Worm (Caenorhabditis elegans) whole organism, L1 larva: ENCODE results near the gene amt-4.
"Not testable (repeated sequence)": the region's sequence is repeated elsewhere in the genome, so short reads cannot be mapped to it uniquely, and the experiment has no call there.

Experiments used
- blmp-1 ChIP-seq: fragments of 150-350 bp; optimal IDR thresholded peaks from 2 replicates; lab custom pipeline; 2014; ENCODE audit warnings: missing biosample characterization, missing genetic modification characterization
- ceh-63 ChIP-seq: fragments of 200-800 bp; sonication (Bioruptor generic); optimal IDR thresholded peaks from 2 replicates; lab custom pipeline; 2018; ENCODE audit warnings: mild to moderate bottlenecking, missing genetic modification characterization, missing compliant biosample characterization
- ceh-8 ChIP-seq: fragments of 200-800 bp; sonication (Bioruptor generic); optimal IDR thresholded peaks from 2 replicates; lab custom pipeline; 2018; ENCODE audit warnings: mild to moderate bottlenecking, missing genetic modification characterization, moderate library complexity, missing compliant biosample characterization
- ceh-82 ChIP-seq, 3 experiments: fragments of 150-350 bp in 1 of 3; sonication (generic microtip) in 2 of 3; optimal IDR thresholded peaks; 2 replicates each; lab custom pipeline; 2014 to 2017; ENCODE audit warnings: missing biosample characterization in 3 of 3, missing genetic modification characterization in 3 of 3
- ceh-88 ChIP-seq: fragments of 200-800 bp; sonication (Bioruptor generic); IDR thresholded peaks from 2 replicates; pipeline ENCODE4 v1.3.6; 2022; ENCODE audit warnings: missing genetic modification characterization, missing compliant biosample characterization
- dpl-1 ChIP-seq, 3 experiments: fragments of 150-350 bp in 2 of 3; sonication (generic microtip) in 1 of 3; optimal IDR thresholded peaks; 2 replicates each; lab custom pipeline; 2014 to 2017; ENCODE audit warnings: missing biosample characterization in 3 of 3, missing genetic modification characterization in 3 of 3, missing genetic modification reagents in 3 of 3
- dsc-1 ChIP-seq: sonication (generic microtip); optimal IDR thresholded peaks from 2 replicates; lab custom pipeline; 2016; ENCODE audit warnings: mild to moderate bottlenecking, missing genetic modification characterization, missing compliant biosample characterization
- efl-1 ChIP-seq, 4 experiments: fragments of 150-350 bp; optimal IDR thresholded peaks in 3 of 4; peaks in 1 of 4; 1 replicate in 1 of 4; 2 replicates in 3 of 4; lab custom pipeline; 2014; ENCODE audit warnings: missing biosample characterization in 2 of 4, missing genetic modification characterization in 2 of 4, missing genetic modification reagents in 2 of 4
- efl-3 ChIP-seq: fragments of 200-800 bp; sonication (Bioruptor generic); optimal IDR thresholded peaks from 2 replicates; lab custom pipeline; 2018; ENCODE audit warnings: mild to moderate bottlenecking, missing genetic modification characterization, missing compliant biosample characterization
- egl-13 ChIP-seq: sonication (generic microtip); optimal IDR thresholded peaks from 2 replicates; lab custom pipeline; 2016; ENCODE audit warnings: missing genotype, missing genetic modification reagents, missing genetic modification characterization, missing compliant biosample characterization
- elt-2 ChIP-seq: sonication (generic microtip); optimal IDR thresholded peaks from 2 replicates; lab custom pipeline; 2016; ENCODE audit warnings: missing genetic modification characterization, mild to moderate bottlenecking, inconsistent platforms, missing compliant biosample characterization, missing genetic modification reagents
- elt-3 ChIP-seq, 6 experiments: fragments of 150-350 bp in 1 of 6; sonication (generic microtip); optimal IDR thresholded peaks; 2 replicates each; lab custom pipeline; 2017 to 2018; ENCODE audit warnings: missing biosample characterization in 6 of 6, missing genetic modification characterization in 6 of 6, inconsistent platforms in 1 of 6
- fkh-8 ChIP-seq: sonication (generic microtip); optimal IDR thresholded peaks from 2 replicates; lab custom pipeline; 2016; ENCODE audit warnings: mild to moderate bottlenecking, missing genetic modification characterization, missing compliant biosample characterization
- grh-1 ChIP-seq: fragments of 200-800 bp; sonication (Bioruptor generic); IDR thresholded peaks from 2 replicates; pipeline ENCODE4 v1.3.6; 2022; ENCODE audit warnings: missing genetic modification reagents, missing genetic modification characterization, missing compliant biosample characterization
- irx-1 ChIP-seq: sonication (generic microtip); optimal IDR thresholded peaks from 2 replicates; lab custom pipeline; 2016; ENCODE audit warnings: missing genetic modification characterization, missing compliant biosample characterization
- isw-1 ChIP-seq: fragments of 200-800 bp; sonication (Bioruptor generic); IDR thresholded peaks from 2 replicates; pipeline ENCODE4 v1.3.6; 2022; ENCODE audit warnings: missing genetic modification characterization, missing compliant biosample characterization
- jun-1 ChIP-seq: fragments of 150-350 bp; optimal IDR thresholded peaks from 2 replicates; lab custom pipeline; 2014; ENCODE audit warnings: missing biosample characterization, missing genetic modification reagents, missing genetic modification characterization
- lin-14 ChIP-seq: fragments of 200-800 bp; sonication (Bioruptor generic); optimal IDR thresholded peaks from 2 replicates; lab custom pipeline; 2018; ENCODE audit warnings: mild to moderate bottlenecking, missing genetic modification characterization, moderate library complexity, missing compliant biosample characterization
- lin-35 ChIP-seq, 2 experiments: fragments of 150-350 bp; optimal IDR thresholded peaks; 2 replicates each; lab custom pipeline; 2014; ENCODE audit warnings: missing biosample characterization in 2 of 2, missing genetic modification characterization in 2 of 2, missing genetic modification reagents in 2 of 2
- lsy-2 ChIP-seq, 2 experiments: fragments of 150-350 bp; optimal IDR thresholded peaks; 2 replicates each; lab custom pipeline; 2014; ENCODE audit warnings: missing biosample characterization in 2 of 2, missing genetic modification characterization in 2 of 2
- mab-9 ChIP-seq: fragments of 200-800 bp; sonication (Bioruptor generic); IDR thresholded peaks from 2 replicates; pipeline ENCODE4 v1.3.6; 2022; ENCODE audit warnings: missing genetic modification reagents, missing genetic modification characterization, missing compliant biosample characterization
- mdl-1 ChIP-seq, 2 experiments: fragments of 150-350 bp; optimal IDR thresholded peaks; 2 replicates each; lab custom pipeline; 2014 to 2017; ENCODE audit warnings: missing biosample characterization in 2 of 2, missing genetic modification characterization in 2 of 2, inconsistent platforms in 1 of 2
- nhr-19 ChIP-seq: fragments of 200-800 bp; sonication (Bioruptor generic); conservative IDR thresholded peaks from 2 replicates; pipeline ENCODE4 v1.3.6; 2022; ENCODE audit warnings: missing genetic modification characterization, missing compliant biosample characterization
- nhr-20 ChIP-seq: sonication (generic microtip); optimal IDR thresholded peaks from 2 replicates; lab custom pipeline; 2016; ENCODE audit warnings: mild to moderate bottlenecking, missing genetic modification characterization, missing compliant biosample characterization
- nhr-47 ChIP-seq: sonication (generic microtip); optimal IDR thresholded peaks from 2 replicates; lab custom pipeline; 2016; ENCODE audit warnings: mild to moderate bottlenecking, missing genetic modification characterization, moderate library complexity, missing compliant biosample characterization
- nhr-71 ChIP-seq: sonication (generic microtip); optimal IDR thresholded peaks from 2 replicates; lab custom pipeline; 2016; ENCODE audit warnings: mild to moderate bottlenecking, missing genetic modification characterization, moderate library complexity, missing compliant biosample characterization
- nhr-85 ChIP-seq: sonication (generic microtip); peaks from one replicate; lab custom pipeline; 2016; ENCODE audit warnings: missing genetic modification characterization, inconsistent platforms, missing compliant biosample characterization
- nhr-90 ChIP-seq: sonication (generic microtip); optimal IDR thresholded peaks from 2 replicates; lab custom pipeline; 2016; ENCODE audit warnings: mild to moderate bottlenecking, missing genetic modification characterization, missing compliant biosample characterization; ENCODE audit not compliant: poor library complexity
- pax-3 ChIP-seq: fragments of 200-800 bp; sonication (Bioruptor generic); optimal IDR thresholded peaks from 2 replicates; lab custom pipeline; 2018; ENCODE audit warnings: mild to moderate bottlenecking, missing genetic modification characterization, moderate library complexity, missing compliant biosample characterization
- rnt-1 ChIP-seq: sonication (generic microtip); optimal IDR thresholded peaks from 2 replicates; lab custom pipeline; 2016; ENCODE audit warnings: mild to moderate bottlenecking, missing genetic modification characterization, moderate library complexity, missing compliant biosample characterization
- skn-1 ChIP-seq: fragments of 150-350 bp; optimal IDR thresholded peaks from 2 replicates; lab custom pipeline; 2014; ENCODE audit warnings: missing biosample characterization, missing genetic modification characterization
- snu-23 ChIP-seq: sonication (generic microtip); optimal IDR thresholded peaks from 2 replicates; lab custom pipeline; 2016; ENCODE audit warnings: missing genetic modification characterization, missing compliant biosample characterization
- sup-37 ChIP-seq: fragments of 200-800 bp; sonication (Bioruptor generic); optimal IDR thresholded peaks from 2 replicates; lab custom pipeline; 2018; ENCODE audit warnings: mild to moderate bottlenecking, missing genetic modification characterization, missing compliant biosample characterization
- swsn-7 ChIP-seq: sonication (generic microtip); optimal IDR thresholded peaks from 2 replicates; lab custom pipeline; 2016; ENCODE audit warnings: missing genetic modification characterization, missing compliant biosample characterization
- tbx-2 ChIP-seq: sonication (generic microtip); optimal IDR thresholded peaks from 2 replicates; lab custom pipeline; 2016; ENCODE audit warnings: missing genetic modification characterization, missing compliant biosample characterization
- unc-86 ChIP-seq: sonication (generic microtip); optimal IDR thresholded peaks from 2 replicates; lab custom pipeline; 2016; ENCODE audit warnings: missing genetic modification characterization, missing compliant biosample characterization
- unc-98 ChIP-seq: fragments of 200-800 bp; sonication (Bioruptor generic); IDR thresholded peaks from 2 replicates; pipeline ENCODE4 v1.3.6; 2022; ENCODE audit warnings: missing genetic modification characterization, missing compliant biosample characterization
- vab-15 ChIP-seq: sonication (generic microtip); optimal IDR thresholded peaks from 2 replicates; lab custom pipeline; 2017; ENCODE audit warnings: missing genotype, mild to moderate bottlenecking, missing genetic modification characterization, missing compliant biosample characterization
- xbp-1 ChIP-seq: sonication (generic microtip); optimal IDR thresholded peaks from 2 replicates; lab custom pipeline; 2016; ENCODE audit warnings: missing genetic modification characterization, missing compliant biosample characterization
- zip-4 ChIP-seq: fragments of 200-800 bp; sonication (Bioruptor generic); optimal IDR thresholded peaks from 2 replicates; lab custom pipeline; 2018; ENCODE audit warnings: mild to moderate bottlenecking, missing genetic modification characterization, moderate library complexity, missing compliant biosample characterization
- ztf-11 ChIP-seq, 2 experiments: sonication (generic microtip); optimal IDR thresholded peaks; 2 replicates each; lab custom pipeline; 2016 to 2017; ENCODE audit warnings: missing genetic modification characterization in 2 of 2, missing biosample characterization in 1 of 2, missing compliant biosample characterization in 1 of 2
- ztf-4 ChIP-seq: fragments of 150-350 bp; optimal IDR thresholded peaks from 2 replicates; lab custom pipeline; 2014; ENCODE audit warnings: missing biosample characterization, missing genetic modification characterization

The amt-4 gene

DNA sequence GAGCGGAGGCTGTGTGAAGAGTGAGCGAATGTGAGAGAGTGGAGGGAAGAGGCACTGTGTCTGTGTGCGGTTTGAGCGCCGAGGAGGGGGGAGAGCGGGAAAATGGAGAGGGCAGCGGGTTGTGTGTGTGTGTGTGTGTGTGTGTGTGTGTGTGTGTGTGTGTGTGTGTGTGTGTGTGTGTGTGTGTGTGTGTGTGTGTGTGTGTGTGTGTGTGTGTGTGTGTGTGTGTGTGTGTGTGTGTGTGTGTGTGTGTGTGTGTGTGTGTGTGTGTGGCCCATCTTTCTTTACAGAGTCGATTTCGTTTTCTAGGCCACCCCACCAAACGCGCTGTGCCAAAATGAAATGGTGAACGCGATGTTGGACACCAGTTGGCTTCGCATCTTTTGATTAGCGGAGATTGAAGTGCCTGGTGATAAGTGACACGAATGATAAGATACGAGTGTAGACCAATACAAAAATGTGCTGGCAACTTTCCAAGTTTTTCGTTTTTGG, 41.3 kb downstream of the amt-4 start:
- TF ChIP-seq ztf-11 (tag; optimal IDR thresholded peaks at IDR 0.05; lab: Kevin White, UChicago) = peak in 1 of 2 experiments; percentile 75
- TF ChIP-seq skn-1 = peak; percentile 14
- TF ChIP-seq snu-23 (GFP tag; lab: Kevin White, UChicago) = peak; percentile 58
- TF ChIP-seq ceh-88 (GFP tag; lab: Robert Waterston, UW) = peak; percentile 89
- TF ChIP-seq pax-3 (tag; lab: Kevin White, UChicago) = peak; percentile 93
- peak in 1 of 2 experiments; percentile 22 for TF ChIP-seq mdl-1 (tag; optimal IDR thresholded peaks at IDR 0.05; lab: Kevin White, UChicago)
- peak; percentile 92 for TF ChIP-seq sup-37 (GFP tag; lab: Kevin White, UChicago)
- peak; percentile 98 for TF ChIP-seq nhr-85 (tag; lab: Kevin White, UChicago)
- peak in 2 of 3 experiments; percentile 1 to 64 for TF ChIP-seq ceh-82 (tag; optimal IDR thresholded peaks at IDR 0.05; lab: Kevin White, UChicago)
- peak; percentile 94 for TF ChIP-seq nhr-19 (GFP tag; lab: Robert Waterston, UW)
- TF ChIP-seq nhr-47 (tag; lab: Kevin White, UChicago) = peak; percentile 85
- TF ChIP-seq elt-3 (tag; optimal IDR thresholded peaks at IDR 0.05; lab: Kevin White, UChicago) = peak in 5 of 6 experiments; percentile 13 to 76 (median 54)
- TF ChIP-seq lin-14 (GFP tag; lab: Kevin White, UChicago) = peak; percentile 98
- peak; percentile 81 for TF ChIP-seq nhr-90 (tag; lab: Kevin White, UChicago)
- peak; percentile 93 for TF ChIP-seq ceh-8 (GFP tag; lab: Kevin White, UChicago)
- peak; percentile 80 for TF ChIP-seq ceh-63 (GFP tag; lab: Kevin White, UChicago)
- TF ChIP-seq grh-1 (GFP tag; lab: Robert Waterston, UW) = peak; percentile 88
- peak; percentile 78 for TF ChIP-seq irx-1
- peak; percentile 36 for TF ChIP-seq nhr-20 (tag; lab: Kevin White, UChicago)
- peak; percentile 26 for TF ChIP-seq tbx-2 (tag; lab: Kevin White, UChicago)
- peak; percentile 14 for TF ChIP-seq vab-15 (tag; lab: Kevin White, UChicago)
- TF ChIP-seq dpl-1 (GFP tag; optimal IDR thresholded peaks at IDR 0.05; lab: Kevin White, UChicago) = peak in 1 of 3 experiments; percentile 16
- TF ChIP-seq lsy-2 (tag; optimal IDR thresholded peaks at IDR 0.05; lab: Kevin White, UChicago) = peak in 1 of 2 experiments; percentile 65
- peak; percentile 47 for TF ChIP-seq isw-1 (GFP tag; lab: Robert Waterston, UW)
- TF ChIP-seq elt-2 = peak; percentile 95
- peak; percentile 51; the same call in 1 of the 2 replicates for TF ChIP-seq unc-98 (GFP tag; lab: Robert Waterston, UW)
- TF ChIP-seq lin-35 (GFP tag; optimal IDR thresholded peaks at IDR 0.05; lab: Kevin White, UChicago) = peak; percentile 9 to 55
- peak; percentile 73 for TF ChIP-seq nhr-71 (tag; lab: Kevin White, UChicago)
- peak; percentile 74 for TF ChIP-seq xbp-1 (tag; lab: Kevin White, UChicago)
- not testable (repeated sequence) for TF ChIP-seq efl-1 (optimal IDR thresholded peaks at IDR 0.05; lab: Kevin White, UChicago)
- peak in 1 of 2 experiments; percentile 80 for TF ChIP-seq efl-1 (GFP tag; optimal IDR thresholded peaks at IDR 0.05 in 1 of 2; lab: Kevin White, UChicago)
- TF ChIP-seq mab-9 = peak; percentile 93
- peak; percentile 88 for TF ChIP-seq rnt-1
- peak; percentile 6 for TF ChIP-seq egl-13 (tag; lab: Kevin White, UChicago)
- TF ChIP-seq swsn-7 = peak; percentile 82
- TF ChIP-seq ztf-4 (tag; lab: Kevin White, UChicago) = peak; percentile 66
- TF ChIP-seq unc-86 = peak; percentile 79
- peak; percentile 82 for TF ChIP-seq zip-4
- TF ChIP-seq dsc-1 (tag; lab: Kevin White, UChicago) = peak; percentile 45
- TF ChIP-seq jun-1 (tag; lab: Kevin White, UChicago) = peak; percentile 33
- peak; percentile 71 for TF ChIP-seq efl-3 (GFP tag; lab: Kevin White, UChicago)
- peak; percentile 34 for TF ChIP-seq blmp-1
- peak; percentile 92 for TF ChIP-seq fkh-8 (tag; lab: Kevin White, UChicago)
